Worm (Caenorhabditis elegans) whole organism, L1 larva: Measurements from ENCODE around the gene dct-7.

Source experiments
- Y116A8C.19 ChIP-seq: sonication (generic microtip); optimal IDR thresholded peaks from 2 replicates; lab custom pipeline; 2016; ENCODE audit warnings: missing compliant biosample characterization, missing genetic modification characterization, borderline replicate concordance
- alr-1 ChIP-seq: fragments of 200-800 bp; sonication (Bioruptor generic); optimal IDR thresholded peaks from 2 replicates; lab custom pipeline; 2018; ENCODE audit warnings: borderline replicate concordance, mild to moderate bottlenecking, missing genetic modification characterization, missing compliant biosample characterization
- lin-13 ChIP-seq: fragments of 150-350 bp; optimal IDR thresholded peaks from 2 replicates; lab custom pipeline; 2014; ENCODE audit warnings: missing biosample characterization, missing genetic modification reagents, missing genetic modification characterization
- mdl-1 ChIP-seq, 2 experiments: fragments of 150-350 bp; optimal IDR thresholded peaks; 2 replicates each; lab custom pipeline; 2014 to 2017; ENCODE audit warnings: missing biosample characterization in 2 of 2, missing genetic modification characterization in 2 of 2, inconsistent platforms in 1 of 2
- nhr-12 ChIP-seq: sonication (generic microtip); optimal IDR thresholded peaks from 2 replicates; lab custom pipeline; 2017; ENCODE audit warnings: missing biosample characterization, missing genetic modification characterization
- pag-3 ChIP-seq: sonication (generic microtip); optimal IDR thresholded peaks from 2 replicates; lab custom pipeline; 2017; ENCODE audit warnings: missing genetic modification characterization, mild to moderate bottlenecking, missing compliant biosample characterization, antibody characterized with exemption, borderline replicate concordance; ENCODE audit not compliant: insufficient read depth
- unc-62 ChIP-seq: fragments of 150-350 bp; optimal IDR thresholded peaks from 2 replicates; lab custom pipeline; 2014; ENCODE audit warnings: missing biosample characterization, missing genetic modification reagents, missing genetic modification characterization
- zag-1 ChIP-seq: fragments of 150-350 bp; optimal IDR thresholded peaks from 2 replicates; lab custom pipeline; 2014; ENCODE audit warnings: missing biosample characterization, missing genetic modification characterization

DNA sequence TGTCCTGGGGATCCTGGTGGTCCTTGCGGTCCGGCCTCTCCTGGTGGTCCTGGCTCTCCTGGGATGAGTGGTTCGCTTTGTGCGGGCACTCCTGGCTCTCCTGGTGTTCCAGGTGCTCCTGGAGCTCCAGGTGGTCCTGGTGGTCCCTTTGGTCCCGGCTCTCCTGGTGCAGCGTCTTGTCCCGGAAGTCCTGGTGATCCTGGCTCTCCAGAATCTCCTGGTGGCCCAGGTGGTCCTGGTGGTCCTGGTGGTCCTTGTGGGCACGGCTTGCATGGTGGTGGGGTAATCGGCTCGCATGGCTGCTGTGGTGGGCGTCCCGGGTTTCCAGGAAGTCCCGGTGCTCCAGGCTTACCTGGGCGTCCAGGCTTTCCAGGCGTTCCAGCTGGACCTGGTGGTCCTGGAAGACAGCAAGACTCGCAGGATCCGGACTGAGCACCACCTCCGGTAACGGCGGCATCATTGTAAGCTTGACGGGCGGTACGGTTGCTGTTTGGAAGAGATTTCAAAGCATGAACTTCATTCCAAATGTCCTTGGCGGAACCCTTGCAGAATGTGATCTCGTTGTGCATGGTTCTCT is 46.5 kb downstream of the dct-7 start:
- TF ChIP-seq lin-13 (GFP tag; lab: Kevin White, UChicago), result no peak
- no peak for TF ChIP-seq zag-1 (tag; lab: Kevin White, UChicago)
- TF ChIP-seq Y116A8C.19 (tag; lab: Kevin White, UChicago), result no peak
- TF ChIP-seq pag-3 (tag; lab: Kevin White, UChicago), result no peak
- no peak for TF ChIP-seq alr-1 (tag; lab: Kevin White, UChicago)
- no peak for TF ChIP-seq nhr-12 (tag; lab: Kevin White, UChicago)
- TF ChIP-seq mdl-1 (tag; optimal IDR thresholded peaks at IDR 0.05; lab: Kevin White, UChicago), result no peak
- TF ChIP-seq unc-62 (GFP tag; lab: Kevin White, UChicago), result no peak
